Fruit fly (Drosophila melanogaster) whole organism, embryonic: Measurements from ENCODE around the gene CG43221.

Experiments
- Asciz ChIP-seq: fragments of 200-800 bp; sonication (Bioruptor generic); optimal IDR thresholded peaks from 2 replicates; lab custom pipeline; 2017; ENCODE audit warnings: missing biosample characterization, mild to moderate bottlenecking, missing genetic modification characterization, missing genetic modification reagents
- CG10321 ChIP-seq: fragments of 200-800 bp; sonication (Bioruptor generic); IDR thresholded peaks from 2 replicates; pipeline ENCODE4 v1.3.6; 2022; ENCODE audit warnings: missing biosample characterization, missing genetic modification characterization
- CG11398 ChIP-seq: fragments of 200-800 bp; sonication (Bioruptor generic); optimal IDR thresholded peaks from 2 replicates; lab custom pipeline; 2016; ENCODE audit warnings: missing biosample characterization, missing genetic modification characterization
- CG11696 ChIP-seq: fragments of 200-800 bp; sonication (Bioruptor generic); IDR thresholded peaks from 2 replicates; pipeline ENCODE4 v1.3.6; 2022; ENCODE audit warnings: missing biosample characterization, missing genetic modification characterization
- CG12299 ChIP-seq: fragments of 200-800 bp; sonication (Bioruptor generic); optimal IDR thresholded peaks from 2 replicates; lab custom pipeline; 2018; ENCODE audit warnings: missing biosample characterization, mild to moderate bottlenecking, missing genetic modification characterization
- CG1233 ChIP-seq: fragments of 200-800 bp; sonication (Bioruptor generic); optimal IDR thresholded peaks from 4 replicates; lab custom pipeline; 2018; ENCODE audit warnings: missing biosample characterization, mild to moderate bottlenecking, missing genetic modification characterization
- CG12391 ChIP-seq: fragments of 200-800 bp; sonication (Bioruptor generic); optimal IDR thresholded peaks from 3 replicates; lab custom pipeline; 2018; ENCODE audit warnings: missing biosample characterization, mild to moderate bottlenecking, missing genetic modification characterization, moderate library complexity
- CG14860 ChIP-seq: fragments of 200-800 bp; sonication (Bioruptor generic); IDR thresholded peaks from 3 replicates; pipeline ENCODE4 v1.3.6; 2022; ENCODE audit warnings: missing biosample characterization, missing genetic modification characterization; ENCODE audit not compliant: partially characterized antibody
- CG15269 ChIP-seq: fragments of 200-800 bp; sonication (Bioruptor generic); optimal IDR thresholded peaks from 2 replicates; lab custom pipeline; 2018; ENCODE audit warnings: missing biosample characterization, mild to moderate bottlenecking, missing genetic modification characterization, moderate library complexity
- CG17912 ChIP-seq: fragments of 200-800 bp; sonication (Bioruptor generic); optimal IDR thresholded peaks from 2 replicates; lab custom pipeline; 2018; ENCODE audit warnings: missing biosample characterization, mild to moderate bottlenecking, missing genetic modification characterization
- CG18599 ChIP-seq: fragments of 200-800 bp; sonication (Bioruptor generic); optimal IDR thresholded peaks from 3 replicates; lab custom pipeline; 2017; ENCODE audit warnings: missing biosample characterization, missing genetic modification characterization, mild to moderate bottlenecking, moderate library complexity, missing genetic modification reagents
- CG2116 ChIP-seq: fragments of 200-800 bp; sonication (Bioruptor generic); optimal IDR thresholded peaks from 3 replicates; lab custom pipeline; 2018; ENCODE audit warnings: missing biosample characterization, mild to moderate bottlenecking, missing genetic modification characterization
- CG2120 ChIP-seq: fragments of 200-800 bp; sonication (Bioruptor generic); optimal IDR thresholded peaks from 3 replicates; lab custom pipeline; 2016; ENCODE audit warnings: missing biosample characterization, missing genetic modification characterization
- CG33557 ChIP-seq: fragments of 200-800 bp; sonication (Bioruptor generic); optimal IDR thresholded peaks from 2 replicates; lab custom pipeline; 2019; ENCODE audit warnings: missing biosample characterization, mild to moderate bottlenecking, missing genetic modification characterization, moderate library complexity
- CG7963 ChIP-seq: fragments of 200-800 bp; sonication (Bioruptor generic); IDR thresholded peaks from 3 replicates; pipeline ENCODE4 v1.3.6; 2022; ENCODE audit warnings: missing biosample characterization, missing genetic modification characterization; ENCODE audit not compliant: partially characterized antibody
- CG8281 ChIP-seq: fragments of 200-800 bp; sonication (Bioruptor generic); optimal IDR thresholded peaks from 2 replicates; lab custom pipeline; 2018; ENCODE audit warnings: missing biosample characterization, mild to moderate bottlenecking, missing genetic modification characterization, moderate library complexity
- CG9797 ChIP-seq: fragments of 200-800 bp; sonication (Bioruptor generic); optimal IDR thresholded peaks from 3 replicates; lab custom pipeline; 2018; ENCODE audit warnings: missing biosample characterization, mild to moderate bottlenecking, missing genetic modification characterization
- CG9817 ChIP-seq: fragments of 200-800 bp; sonication (Bioruptor generic); optimal IDR thresholded peaks from 2 replicates; lab custom pipeline; 2018; ENCODE audit warnings: missing biosample characterization, mild to moderate bottlenecking, missing genetic modification characterization, moderate library complexity
- CG9876 ChIP-seq: fragments of 200-800 bp; sonication (Bioruptor generic); optimal IDR thresholded peaks from 2 replicates; lab custom pipeline; 2016; ENCODE audit warnings: missing biosample characterization, missing genetic modification characterization
- Doc2 ChIP-seq: fragments of 200-800 bp; sonication (Bioruptor generic); IDR thresholded peaks from 2 replicates; pipeline ENCODE4 v1.3.6; 2022; ENCODE audit warnings: missing biosample characterization, missing genetic modification characterization
- Drgx ChIP-seq: fragments of 200-800 bp; sonication (Bioruptor generic); IDR thresholded peaks from 2 replicates; pipeline ENCODE4 v1.3.6; 2022; ENCODE audit warnings: missing biosample characterization, missing genetic modification characterization
- Fer3 ChIP-seq: fragments of 200-800 bp; sonication (Bioruptor generic); optimal IDR thresholded peaks from 2 replicates; lab custom pipeline; 2018; ENCODE audit warnings: missing biosample characterization, mild to moderate bottlenecking, missing genetic modification characterization, moderate library complexity
- Hand ChIP-seq: fragments of 200-800 bp; sonication (Bioruptor generic); optimal IDR thresholded peaks from 2 replicates; lab custom pipeline; 2017; ENCODE audit warnings: mild to moderate bottlenecking, missing biosample characterization, missing genetic modification reagents, missing genetic modification characterization
- Hr3 ChIP-seq: fragments of 200-800 bp; sonication (Bioruptor generic); optimal IDR thresholded peaks from 3 replicates; lab custom pipeline; 2016; ENCODE audit warnings: missing biosample characterization, missing genetic modification characterization
- MBD-R2 ChIP-seq: fragments of 200-800 bp; sonication (Bioruptor generic); IDR thresholded peaks from 2 replicates; pipeline ENCODE4 v1.3.6; 2022; ENCODE audit warnings: missing biosample characterization, missing genetic modification characterization
- Mes4 ChIP-seq: fragments of 200-800 bp; sonication (Bioruptor generic); optimal IDR thresholded peaks from 2 replicates; lab custom pipeline; 2016; ENCODE audit warnings: missing biosample characterization, missing genetic modification characterization
- Ptx1 ChIP-seq: fragments of 200-800 bp; sonication (Bioruptor generic); IDR thresholded peaks from 2 replicates; pipeline ENCODE4 v1.3.6; 2022; ENCODE audit warnings: missing biosample characterization, missing genetic modification characterization
- Ravus ChIP-seq: fragments of 200-800 bp; sonication (Bioruptor generic); IDR thresholded peaks from 2 replicates; pipeline ENCODE4 v1.3.6; 2022; ENCODE audit warnings: missing biosample characterization, missing genetic modification characterization
- Side ChIP-seq: fragments of 200-800 bp; sonication (Bioruptor generic); optimal IDR thresholded peaks from 2 replicates; lab custom pipeline; 2016; ENCODE audit warnings: missing biosample characterization, missing genetic modification characterization
- Six4 ChIP-seq: fragments of 200-800 bp; sonication (Bioruptor generic); optimal IDR thresholded peaks from 2 replicates; lab custom pipeline; 2016; ENCODE audit warnings: missing biosample characterization, missing genetic modification characterization
- Sry-β ChIP-seq: fragments of 200-800 bp; sonication (Bioruptor generic); optimal IDR thresholded peaks from 2 replicates; lab custom pipeline; 2018; ENCODE audit warnings: missing biosample characterization, mild to moderate bottlenecking, missing genetic modification characterization, moderate library complexity
- amos ChIP-seq: fragments of 200-800 bp; sonication (Bioruptor generic); IDR thresholded peaks from 2 replicates; pipeline ENCODE4 v1.3.6; 2022; ENCODE audit warnings: missing biosample characterization, missing genetic modification characterization; ENCODE audit not compliant: partially characterized antibody
- aop ChIP-seq: fragments of 200-800 bp; sonication (Bioruptor generic); IDR thresholded peaks from 2 replicates; pipeline ENCODE4 v1.3.6; 2022; ENCODE audit warnings: missing biosample characterization, missing genetic modification characterization
- ash1 ChIP-seq: fragments of 200-800 bp; sonication (Bioruptor generic); optimal IDR thresholded peaks from 2 replicates; lab custom pipeline; 2018; ENCODE audit warnings: missing biosample characterization, mild to moderate bottlenecking, missing genetic modification characterization
- cas ChIP-seq: fragments of 200-800 bp; sonication (Bioruptor generic); IDR thresholded peaks from 2 replicates; pipeline ENCODE4 v1.3.6; 2022; ENCODE audit warnings: missing biosample characterization, missing genetic modification characterization
- chif ChIP-seq, 2 experiments: fragments of 200-800 bp; sonication (Bioruptor generic); optimal IDR thresholded peaks; 3 replicates each; lab custom pipeline; 2016; ENCODE audit warnings: missing biosample characterization in 2 of 2, missing genetic modification characterization in 2 of 2
- dysf ChIP-seq: fragments of 200-800 bp; sonication (Bioruptor generic); IDR thresholded peaks from 3 replicates; pipeline ENCODE4 v1.3.6; 2022; ENCODE audit warnings: missing biosample characterization, missing genetic modification characterization
- esg ChIP-seq: fragments of 200-800 bp; sonication (Bioruptor generic); conservative IDR thresholded peaks from 2 replicates; pipeline ENCODE4 v1.3.6; 2022; ENCODE audit warnings: missing biosample characterization, missing genetic modification characterization
- ftz-f1 ChIP-seq: fragments of 200-800 bp; sonication (Bioruptor generic); optimal IDR thresholded peaks from 2 replicates; lab custom pipeline; 2016; ENCODE audit warnings: missing biosample characterization, missing genetic modification characterization
- gcm2 ChIP-seq: fragments of 200-800 bp; sonication (Bioruptor generic); optimal IDR thresholded peaks from 2 replicates; lab custom pipeline; 2016; ENCODE audit warnings: missing biosample characterization, missing genetic modification characterization
- ken ChIP-seq: fragments of 200-800 bp; sonication (Bioruptor generic); IDR thresholded peaks from 3 replicates; pipeline ENCODE4 v1.3.6; 2022; ENCODE audit warnings: missing biosample characterization, missing genetic modification characterization
- lmd ChIP-seq: fragments of 200-800 bp; sonication (Bioruptor generic); IDR thresholded peaks from 2 replicates; pipeline ENCODE4 v1.3.6; 2022; ENCODE audit warnings: missing biosample characterization, missing genetic modification characterization
- lov ChIP-seq, 2 experiments: fragments of 200-800 bp in 1 of 2; fragments of >200 bp in 1 of 2; sonication (Bioruptor generic) in 1 of 2; IDR thresholded peaks in 1 of 2; optimal IDR thresholded peaks in 1 of 2; 2 replicates in 1 of 2; 3 replicates in 1 of 2; pipeline versions ENCODE4 v1.3.6 to Lab custom; 2017 to 2022; ENCODE audit warnings: missing biosample characterization in 1 of 2, missing genetic modification characterization in 1 of 2
- mld ChIP-seq: fragments of 200-800 bp; sonication (Bioruptor generic); IDR thresholded peaks from 3 replicates; pipeline ENCODE4 v1.3.6; 2022; ENCODE audit warnings: missing biosample characterization, missing genetic modification characterization; ENCODE audit not compliant: partially characterized antibody
- nerfin-1 ChIP-seq: fragments of 200-800 bp; sonication (Bioruptor generic); optimal IDR thresholded peaks from 3 replicates; lab custom pipeline; 2019; ENCODE audit warnings: missing biosample characterization, mild to moderate bottlenecking, missing genetic modification characterization, moderate library complexity
- pzg ChIP-seq: fragments of 200-800 bp; sonication (Bioruptor generic); optimal IDR thresholded peaks from 3 replicates; lab custom pipeline; 2018; ENCODE audit warnings: missing biosample characterization, mild to moderate bottlenecking, missing genetic modification characterization, moderate library complexity
- tin ChIP-seq: fragments of 200-800 bp; sonication (Bioruptor generic); optimal IDR thresholded peaks from 3 replicates; lab custom pipeline; 2016; ENCODE audit warnings: missing biosample characterization, missing genetic modification characterization
- tx ChIP-seq: fragments of 200-800 bp; sonication (Bioruptor generic); optimal IDR thresholded peaks from 2 replicates; lab custom pipeline; 2016; ENCODE audit warnings: missing biosample characterization, missing genetic modification characterization
- vfl ChIP-seq: fragments of 200-800 bp; sonication (Bioruptor generic); optimal IDR thresholded peaks from 2 replicates; lab custom pipeline; 2016; ENCODE audit warnings: missing biosample characterization, missing genetic modification characterization

CG43221 gene

DNA sequence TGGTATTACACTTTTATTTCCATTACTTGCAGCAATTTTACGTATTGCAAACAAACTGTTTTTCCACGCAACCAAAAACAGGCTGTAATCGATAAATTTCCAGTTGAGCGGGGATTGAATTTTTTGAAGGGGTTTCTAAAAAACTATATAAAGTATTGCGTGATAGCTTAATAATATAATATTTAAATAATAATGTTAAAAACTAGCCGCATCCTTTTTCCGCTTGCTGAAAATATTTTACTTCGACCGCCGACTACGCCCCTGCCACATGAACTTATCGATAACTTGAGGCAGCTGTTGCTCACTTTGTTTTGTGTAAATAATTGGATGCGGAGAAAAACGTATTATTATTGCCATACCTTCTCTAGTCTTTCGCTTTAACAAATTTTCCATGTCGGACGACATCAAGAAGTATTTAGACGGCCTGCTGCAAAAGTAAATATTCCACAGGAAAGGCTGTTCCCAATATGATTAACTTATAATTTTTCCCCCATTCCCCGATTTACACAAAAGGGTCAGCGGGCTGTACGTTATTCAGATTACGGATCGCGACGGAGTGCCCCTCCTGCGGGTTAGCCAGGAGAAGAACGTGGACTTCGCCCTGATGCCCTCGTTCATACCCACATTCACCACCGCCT is 4.5 kb upstream of the CG43221 start, which contains the start of the genes fws and Lamtor3 (continued):
- TF ChIP-seq pzg (GFP tag; lab: Kevin White, UChicago), result peak; percentile 41
- TF ChIP-seq CG8281, result peak; percentile 88
- TF ChIP-seq aop (GFP tag; lab: Robert Waterston, UW), result peak; percentile 93
- peak; percentile 95 for TF ChIP-seq vfl (GFP tag; lab: Kevin White, UChicago)
- TF ChIP-seq amos, result no peak
- TF ChIP-seq Drgx, result peak; percentile 100
- peak; percentile 92 for TF ChIP-seq Hand (GFP tag; lab: Kevin White, UChicago)
- TF ChIP-seq Doc2, result peak; percentile 95
- TF ChIP-seq CG17912 (GFP tag; lab: Kevin White, UChicago), result peak; percentile 19
- 0 out of 3 replicates have a peak, but pooled peaks have one; percentile 43 for TF ChIP-seq CG7963
- TF ChIP-seq CG10321 (GFP tag; lab: Robert Waterston, UW), result peak; percentile 87
- peak; percentile 49 to 77 for TF ChIP-seq chif (GFP tag; optimal IDR thresholded peaks at IDR 0.05; lab: Kevin White, UChicago)
- peak; percentile 99 for TF ChIP-seq CG12391
- peak; percentile 100 for TF ChIP-seq lmd (GFP tag; lab: Robert Waterston, UW)
- TF ChIP-seq Hr3 (GFP tag; lab: Kevin White, UChicago), result peak; percentile 99
- peak; percentile 94 for TF ChIP-seq CG11696 (GFP tag; lab: Robert Waterston, UW)
- TF ChIP-seq lov (optimal IDR thresholded peaks at IDR 0.05; lab: Kevin White, UChicago), result no peak
- TF ChIP-seq lov (GFP tag; IDR thresholded peaks at IDR 0.05; lab: Robert Waterston, UW), result peak; percentile 99
- TF ChIP-seq tin (GFP tag; lab: Kevin White, UChicago), result peak; percentile 95
- TF ChIP-seq cas (GFP tag; lab: Robert Waterston, UW), result peak; percentile 98
- peak; percentile 96 for TF ChIP-seq Ravus (GFP tag; lab: Robert Waterston, UW)

dm6 chr2L:17484174-17484573 is 1.4 kb upstream of the CG43221 start, which contains the start of the genes GCS2beta and CG5131:
Gene GCS2beta (minus strand): TSS chr2L:17484307.
Gene CG5131 (plus strand): TSS chr2L:17484501.
- TF ChIP-seq Fer3 (tag; lab: Kevin White, UChicago) (peak; percentile 91), CG9817 (peak; percentile 96), tx (GFP tag; lab: Kevin White, UChicago) (peak; percentile 96), Six4 (GFP tag; lab: Kevin White, UChicago) (peak; percentile 90), Sry-β (GFP tag; lab: Kevin White, UChicago) (peak; percentile 23), CG2116 (peak; percentile 90), ash1 (GFP tag; lab: Kevin White, UChicago) (no peak), CG18599 (peak; percentile 92), CG12299 (tag; lab: Kevin White, UChicago) (peak; percentile 59), MBD-R2 (GFP tag; lab: Robert Waterston, UW) (peak; percentile 99), ken (peak; percentile 94), CG9797 (GFP tag; lab: Kevin White, UChicago) (peak; percentile 61), CG11398 (GFP tag; lab: Kevin White, UChicago) (peak; percentile 92), Side (peak; percentile 97), mld (GFP tag; lab: Robert Waterston, UW) (peak; percentile 55; the same call in 1 of the 3 replicates), nerfin-1 (tag; lab: Kevin White, UChicago) (peak; percentile 95), Mes4 (GFP tag; lab: Kevin White, UChicago) (peak; percentile 92), CG15269 (tag; lab: Kevin White, UChicago) (peak; percentile 89), esg (peak; percentile 94), CG14860 (GFP tag; lab: Robert Waterston, UW) (peak; percentile 88), CG1233 (GFP tag; lab: Kevin White, UChicago) (peak; percentile 88), Asciz (GFP tag; lab: Kevin White, UChicago) (peak; percentile 70), dysf (GFP tag; lab: Robert Waterston, UW) (peak; percentile 96), ftz-f1 (GFP tag; lab: Kevin White, UChicago) (peak; percentile 58), Ptx1 (GFP tag; lab: Robert Waterston, UW) (peak; percentile 96), gcm2 (GFP tag; lab: Kevin White, UChicago) (peak; percentile 73), CG9876 (GFP tag; lab: Kevin White, UChicago) (peak; percentile 96), CG2120 (GFP tag; lab: Kevin White, UChicago) (peak; percentile 98), CG33557 (GFP tag; lab: Kevin White, UChicago) (peak; percentile 52)
